Worm (Caenorhabditis elegans) whole organism, L2 larva: ENCODE data around the gene sel-8.

Experiments
- ZK546.5 ChIP-seq: sonication (generic microtip); optimal IDR thresholded peaks from 2 replicates; lab custom pipeline; 2017; ENCODE audit warnings: missing biosample characterization, missing genetic modification characterization
- egl-27 ChIP-seq: sonication (generic microtip); optimal IDR thresholded peaks from 3 replicates; lab custom pipeline; 2017; ENCODE audit warnings: missing biosample characterization, missing genetic modification reagents, missing genetic modification characterization
- lin-39 ChIP-seq: fragments of 150-350 bp; optimal IDR thresholded peaks from 2 replicates; lab custom pipeline; 2014; ENCODE audit warnings: missing biosample characterization, missing genetic modification reagents, missing genetic modification characterization
- nhr-12 ChIP-seq: fragments of 150-350 bp; optimal IDR thresholded peaks from 2 replicates; lab custom pipeline; 2014; ENCODE audit warnings: missing biosample characterization, missing genetic modification characterization
- nhr-237 ChIP-seq: fragments of 150-350 bp; optimal IDR thresholded peaks from 2 replicates; lab custom pipeline; 2014; ENCODE audit warnings: missing biosample characterization, missing genetic modification characterization
- nhr-25 ChIP-seq: fragments of 150-350 bp; sonication (generic microtip); optimal IDR thresholded peaks from 3 replicates; lab custom pipeline; 2014; ENCODE audit warnings: missing biosample characterization, missing genetic modification characterization
- skn-1 ChIP-seq: sonication (generic microtip); optimal IDR thresholded peaks from 2 replicates; lab custom pipeline; 2017; ENCODE audit warnings: missing biosample characterization, missing genetic modification characterization
- unc-39 ChIP-seq: fragments of 150-350 bp; optimal IDR thresholded peaks from 2 replicates; lab custom pipeline; 2014; ENCODE audit warnings: missing biosample characterization, missing genetic modification characterization
- ztf-11 ChIP-seq: sonication (generic microtip); optimal IDR thresholded peaks from 2 replicates; lab custom pipeline; 2017; ENCODE audit warnings: missing biosample characterization, missing genetic modification characterization
- ztf-4 ChIP-seq: fragments of 150-350 bp; optimal IDR thresholded peaks from 2 replicates; lab custom pipeline; 2014; ENCODE audit warnings: missing biosample characterization, missing genetic modification characterization

ce11 chrIII:3643602-3644001 is 16.7 kb upstream of the sel-8 start:
- TF ChIP-seq ztf-4 (no peak), nhr-25 (no peak), ztf-11 (no peak), lin-39 (tag; lab: Kevin White, UChicago) (no peak), egl-27 (no peak), nhr-12 (tag; lab: Kevin White, UChicago) (no peak), unc-39 (tag; lab: Kevin White, UChicago) (no peak), ZK546.5 (no peak), skn-1 (no peak), nhr-237 (tag; lab: Kevin White, UChicago) (no peak)
